Worm (Caenorhabditis elegans) whole organism, L2 larva: Measurements from ENCODE around the gene nlp-18.

Experiments
- C34F6.9 ChIP-seq: fragments of 150-350 bp; optimal IDR thresholded peaks from 2 replicates; lab custom pipeline; 2014; ENCODE audit warnings: missing biosample characterization, missing genetic modification characterization
- R02D3.7 ChIP-seq: fragments of 150-350 bp; optimal IDR thresholded peaks from 2 replicates; lab custom pipeline; 2014; ENCODE audit warnings: missing biosample characterization, missing genetic modification characterization
- ZK546.5 ChIP-seq: sonication (generic microtip); optimal IDR thresholded peaks from 2 replicates; lab custom pipeline; 2017; ENCODE audit warnings: missing biosample characterization, missing genetic modification characterization
- aly-2 ChIP-seq: fragments of 150-350 bp; optimal IDR thresholded peaks from 2 replicates; lab custom pipeline; 2014; ENCODE audit warnings: missing biosample characterization, missing genetic modification characterization
- ama-1 ChIP-seq: fragments of 150-350 bp; optimal IDR thresholded peaks from 2 replicates; lab custom pipeline; 2018; ENCODE audit warnings: inconsistent platforms
- blmp-1 ChIP-seq: sonication (generic microtip); optimal IDR thresholded peaks from 2 replicates; lab custom pipeline; 2017; ENCODE audit warnings: missing genetic modification characterization, mild to moderate bottlenecking, missing compliant biosample characterization, antibody characterized with exemption, moderate library complexity; ENCODE audit not compliant: insufficient read depth
- ceh-16 ChIP-seq: fragments of 150-350 bp; optimal IDR thresholded peaks from 2 replicates; lab custom pipeline; 2014; ENCODE audit warnings: missing biosample characterization, missing genetic modification characterization
- ceh-82 ChIP-seq: fragments of 150-350 bp; optimal IDR thresholded peaks from 2 replicates; lab custom pipeline; 2014; ENCODE audit warnings: missing biosample characterization, missing genetic modification characterization
- crh-2 ChIP-seq: sonication (generic microtip); optimal IDR thresholded peaks from 2 replicates; lab custom pipeline; 2017; ENCODE audit warnings: missing biosample characterization, missing genetic modification characterization
- egl-27 ChIP-seq: sonication (generic microtip); optimal IDR thresholded peaks from 3 replicates; lab custom pipeline; 2017; ENCODE audit warnings: missing biosample characterization, missing genetic modification reagents, missing genetic modification characterization
- elt-1 ChIP-seq: fragments of 150-350 bp; optimal IDR thresholded peaks from 2 replicates; lab custom pipeline; 2014; ENCODE audit warnings: missing biosample characterization, missing genetic modification characterization
- elt-3 ChIP-seq: sonication (generic microtip); optimal IDR thresholded peaks from 2 replicates; lab custom pipeline; 2017; ENCODE audit warnings: missing biosample characterization, missing genetic modification characterization
- fos-1 ChIP-seq: fragments of 150-350 bp; optimal IDR thresholded peaks from 2 replicates; lab custom pipeline; 2014; ENCODE audit warnings: missing biosample characterization, missing genetic modification characterization
- gmeb-1 ChIP-seq: fragments of 150-350 bp; optimal IDR thresholded peaks from 2 replicates; lab custom pipeline; 2014; ENCODE audit warnings: missing biosample characterization, missing genetic modification characterization
- lin-11 ChIP-seq: fragments of 150-350 bp; sonication (generic microtip); optimal IDR thresholded peaks from 2 replicates; lab custom pipeline; 2014; ENCODE audit warnings: missing biosample characterization, missing genetic modification characterization, inconsistent platforms, mixed read lengths
- lin-13 ChIP-seq: fragments of 150-350 bp; optimal IDR thresholded peaks from 2 replicates; lab custom pipeline; 2014; ENCODE audit warnings: missing biosample characterization, missing genetic modification reagents, missing genetic modification characterization
- lin-39 ChIP-seq: fragments of 150-350 bp; optimal IDR thresholded peaks from 2 replicates; lab custom pipeline; 2014; ENCODE audit warnings: missing biosample characterization, missing genetic modification reagents, missing genetic modification characterization
- lsy-2 ChIP-seq, 2 experiments: fragments of 150-350 bp in 1 of 2; sonication (generic microtip) in 1 of 2; optimal IDR thresholded peaks; 2 replicates each; lab custom pipeline; 2014 to 2017; ENCODE audit warnings: missing biosample characterization in 2 of 2, missing genetic modification characterization in 2 of 2
- mab-5 ChIP-seq: fragments of 150-350 bp; optimal IDR thresholded peaks from 2 replicates; lab custom pipeline; 2014; ENCODE audit warnings: missing biosample characterization, missing genetic modification characterization
- mbf-1 ChIP-seq: sonication (generic microtip); optimal IDR thresholded peaks from 2 replicates; lab custom pipeline; 2017; ENCODE audit warnings: missing biosample characterization, missing genetic modification characterization
- mdl-1 ChIP-seq, 2 experiments: fragments of 150-350 bp in 1 of 2; sonication (generic microtip) in 1 of 2; optimal IDR thresholded peaks; 2 replicates each; lab custom pipeline; 2017; ENCODE audit warnings: missing biosample characterization in 2 of 2, missing genetic modification characterization in 2 of 2
- nhr-11 ChIP-seq: fragments of 150-350 bp; optimal IDR thresholded peaks from 2 replicates; lab custom pipeline; 2014; ENCODE audit warnings: missing biosample characterization, missing genetic modification characterization
- nhr-12 ChIP-seq: fragments of 150-350 bp; optimal IDR thresholded peaks from 2 replicates; lab custom pipeline; 2014; ENCODE audit warnings: missing biosample characterization, missing genetic modification characterization
- nhr-21 ChIP-seq: fragments of 150-350 bp; optimal IDR thresholded peaks from 2 replicates; lab custom pipeline; 2014; ENCODE audit warnings: missing biosample characterization, missing genetic modification characterization
- nhr-23 ChIP-seq: fragments of 150-350 bp; optimal IDR thresholded peaks from 2 replicates; lab custom pipeline; 2014; ENCODE audit warnings: missing biosample characterization, missing genetic modification reagents, missing genetic modification characterization
- nhr-237 ChIP-seq: fragments of 150-350 bp; optimal IDR thresholded peaks from 2 replicates; lab custom pipeline; 2014; ENCODE audit warnings: missing biosample characterization, missing genetic modification characterization
- nhr-25 ChIP-seq: fragments of 150-350 bp; sonication (generic microtip); optimal IDR thresholded peaks from 3 replicates; lab custom pipeline; 2014; ENCODE audit warnings: missing biosample characterization, missing genetic modification characterization
- nhr-77 ChIP-seq: fragments of 150-350 bp; optimal IDR thresholded peaks from 2 replicates; lab custom pipeline; 2014; ENCODE audit warnings: missing biosample characterization, missing genetic modification characterization
- sem-4 ChIP-seq: fragments of 150-350 bp; optimal IDR thresholded peaks from 2 replicates; lab custom pipeline; 2014; ENCODE audit warnings: missing biosample characterization, missing genetic modification reagents, missing genetic modification characterization
- skn-1 ChIP-seq: sonication (generic microtip); optimal IDR thresholded peaks from 2 replicates; lab custom pipeline; 2017; ENCODE audit warnings: missing biosample characterization, missing genetic modification characterization
- sma-3 ChIP-seq: sonication (generic microtip); optimal IDR thresholded peaks from 2 replicates; lab custom pipeline; 2016; ENCODE audit warnings: missing genetic modification reagents, missing genetic modification characterization, missing compliant biosample characterization
- sma-9 ChIP-seq, 2 experiments: fragments of 150-350 bp in 1 of 2; sonication (generic microtip) in 1 of 2; optimal IDR thresholded peaks; 2 replicates each; lab custom pipeline; 2014 to 2016; ENCODE audit warnings: missing genetic modification characterization in 2 of 2, mild to moderate bottlenecking in 1 of 2, missing biosample characterization in 1 of 2, missing compliant biosample characterization in 1 of 2, missing genetic modification reagents in 1 of 2, moderate library complexity in 1 of 2
- unc-39 ChIP-seq: fragments of 150-350 bp; optimal IDR thresholded peaks from 2 replicates; lab custom pipeline; 2014; ENCODE audit warnings: missing biosample characterization, missing genetic modification characterization
- unc-62 ChIP-seq: fragments of 150-350 bp; optimal IDR thresholded peaks from 2 replicates; lab custom pipeline; 2014; ENCODE audit warnings: missing biosample characterization, missing genetic modification reagents, missing genetic modification characterization
- ztf-1 ChIP-seq: fragments of 200-800 bp; sonication (Bioruptor generic); conservative IDR thresholded peaks from 2 replicates; pipeline ENCODE4 v1.3.6; 2022; ENCODE audit warnings: missing genetic modification characterization, missing compliant biosample characterization
- ztf-4 ChIP-seq: fragments of 150-350 bp; optimal IDR thresholded peaks from 2 replicates; lab custom pipeline; 2014; ENCODE audit warnings: missing biosample characterization, missing genetic modification characterization

nlp-18 gene

ce11 chrII:11020707-11021106, 9.5 kb downstream of the nlp-18 start:
- peak; percentile 59 for TF ChIP-seq ceh-16
- no peak for TF ChIP-seq skn-1 (tag; lab: Kevin White, UChicago)
- no peak for TF ChIP-seq lin-11
- TF ChIP-seq lsy-2 (tag; optimal IDR thresholded peaks at IDR 0.05; lab: Kevin White, UChicago): no peak
- no peak for TF ChIP-seq lin-39 (tag; lab: Kevin White, UChicago)
- TF ChIP-seq nhr-237 (tag; lab: Kevin White, UChicago): no peak
- no peak for TF ChIP-seq ceh-82 (tag; lab: Kevin White, UChicago)
- TF ChIP-seq blmp-1 (tag; lab: Kevin White, UChicago): peak; percentile 97
- no peak for TF ChIP-seq mbf-1 (tag; lab: Kevin White, UChicago)
- no peak for TF ChIP-seq crh-2 (tag; lab: Kevin White, UChicago)
- TF ChIP-seq ztf-4 (tag; lab: Kevin White, UChicago): no peak
- no peak for TF ChIP-seq ZK546.5 (tag; lab: Kevin White, UChicago)
- TF ChIP-seq nhr-25 (tag; lab: Kevin White, UChicago): peak; percentile 66
- no peak for TF ChIP-seq nhr-77 (tag; lab: Kevin White, UChicago)
- TF ChIP-seq ztf-1 (GFP tag; lab: Robert Waterston, UW): no peak
- no peak for TF ChIP-seq sma-3 (GFP tag; lab: Kevin White, UChicago)
- TF ChIP-seq mab-5 (tag; lab: Kevin White, UChicago): no peak
- no peak for TF ChIP-seq nhr-21 (tag; lab: Kevin White, UChicago)
- TF ChIP-seq sem-4 (tag; lab: Kevin White, UChicago): no peak
- TF ChIP-seq nhr-23 (tag; lab: Kevin White, UChicago): no peak
- no peak for TF ChIP-seq elt-1 (tag; lab: Kevin White, UChicago)
- no peak for TF ChIP-seq mdl-1 (tag; optimal IDR thresholded peaks at IDR 0.05; lab: Kevin White, UChicago)
- peak; percentile 37 for TF ChIP-seq sma-9 (GFP tag; optimal IDR thresholded peaks at IDR 0.05; lab: Kevin White, UChicago)
- TF ChIP-seq sma-9 (tag; optimal IDR thresholded peaks at IDR 0.05; lab: Kevin White, UChicago): no peak
- no peak for TF ChIP-seq nhr-12 (tag; lab: Kevin White, UChicago)
- TF ChIP-seq gmeb-1 (tag; lab: Kevin White, UChicago): no peak
- TF ChIP-seq egl-27 (tag; lab: Kevin White, UChicago): no peak
- TF ChIP-seq C34F6.9 (tag; lab: Kevin White, UChicago): no peak
- no peak for TF ChIP-seq ama-1

DNA sequence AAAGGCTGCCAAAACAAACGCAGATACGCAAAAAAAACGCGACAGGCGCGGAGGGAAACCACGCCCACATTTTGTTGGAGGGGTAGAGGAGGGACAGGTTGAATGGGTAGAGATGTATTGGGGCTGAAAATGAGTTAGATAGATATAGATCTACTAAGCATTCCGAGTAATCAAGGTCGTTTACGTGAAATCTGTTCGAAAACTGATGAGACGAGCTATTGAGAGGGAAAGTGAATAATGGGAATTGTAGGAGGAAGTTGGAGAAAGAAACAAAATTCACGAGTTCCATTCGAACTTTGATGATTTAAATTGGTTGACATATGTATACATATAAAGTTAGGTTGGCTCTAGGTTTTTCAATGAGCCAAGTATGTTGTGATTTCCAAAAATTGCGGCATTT, 13.3 kb downstream of the nlp-18 start:
- no peak for TF ChIP-seq nhr-11
- TF ChIP-seq aly-2: no peak
- peak; percentile 43 for TF ChIP-seq sma-9 (GFP tag; optimal IDR thresholded peaks at IDR 0.05; lab: Kevin White, UChicago)
- TF ChIP-seq sma-9 (tag; optimal IDR thresholded peaks at IDR 0.05; lab: Kevin White, UChicago): no peak
- peak; percentile 85 for TF ChIP-seq ceh-16
- TF ChIP-seq nhr-25 (tag; lab: Kevin White, UChicago): peak; percentile 52
- TF ChIP-seq blmp-1 (tag; lab: Kevin White, UChicago): peak; percentile 63
- TF ChIP-seq nhr-21 (tag; lab: Kevin White, UChicago): no peak
- no peak for TF ChIP-seq R02D3.7

DNA sequence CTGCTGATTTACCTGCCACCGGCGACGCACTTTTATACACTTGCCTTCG, 13.5 kb downstream of the nlp-18 start, which contains the start of gene ram-2:
TSS of gene ram-2 (minus strand) at position 47 of the 49 bp plus-strand sequence.
- TF ChIP-seq lsy-2 (tag; optimal IDR thresholded peaks at IDR 0.05; lab: Kevin White, UChicago) (no peak), unc-62 (GFP tag; lab: Kevin White, UChicago) (no peak), sem-4 (tag; lab: Kevin White, UChicago) (no peak), fos-1 (no peak), mdl-1 (tag; optimal IDR thresholded peaks at IDR 0.05; lab: Kevin White, UChicago) (no peak), egl-27 (tag; lab: Kevin White, UChicago) (no peak), elt-1 (tag; lab: Kevin White, UChicago) (no peak), unc-39 (tag; lab: Kevin White, UChicago) (no peak)

- TF ChIP-seq R02D3.7 (no peak), nhr-77 (tag; lab: Kevin White, UChicago) (no peak), lin-13 (GFP tag; lab: Kevin White, UChicago) (no peak), unc-39 (tag; lab: Kevin White, UChicago) (no peak), nhr-11 (no peak), gmeb-1 (tag; lab: Kevin White, UChicago) (no peak), elt-3 (tag; lab: Kevin White, UChicago) (no peak), mdl-1 (tag; optimal IDR thresholded peaks at IDR 0.05; lab: Kevin White, UChicago) (no peak), sem-4 (tag; lab: Kevin White, UChicago) (no peak), lsy-2 (tag; optimal IDR thresholded peaks at IDR 0.05; lab: Kevin White, UChicago) (no peak), lin-39 (tag; lab: Kevin White, UChicago) (no peak), skn-1 (tag; lab: Kevin White, UChicago) (no peak)
Measured at ce11 chrII:11016435-11016834, 13.8 kb downstream of the nlp-18 start.
